Worm (Caenorhabditis elegans) whole organism, L3 larva: ENCODE data around the gene F16B4.7.

Source experiments
- ceh-82 ChIP-seq: fragments of 150-350 bp; optimal IDR thresholded peaks from 2 replicates; lab custom pipeline; 2014; ENCODE audit warnings: missing biosample characterization, missing genetic modification characterization
- nhr-23 ChIP-seq: fragments of 150-350 bp; optimal IDR thresholded peaks from 2 replicates; lab custom pipeline; 2014; ENCODE audit warnings: missing biosample characterization, missing genetic modification reagents, missing genetic modification characterization
- nhr-76 ChIP-seq: fragments of 150-350 bp; sonication (generic microtip); optimal IDR thresholded peaks from 5 replicates; lab custom pipeline; 2014; ENCODE audit warnings: missing biosample characterization, missing genetic modification characterization

DNA sequence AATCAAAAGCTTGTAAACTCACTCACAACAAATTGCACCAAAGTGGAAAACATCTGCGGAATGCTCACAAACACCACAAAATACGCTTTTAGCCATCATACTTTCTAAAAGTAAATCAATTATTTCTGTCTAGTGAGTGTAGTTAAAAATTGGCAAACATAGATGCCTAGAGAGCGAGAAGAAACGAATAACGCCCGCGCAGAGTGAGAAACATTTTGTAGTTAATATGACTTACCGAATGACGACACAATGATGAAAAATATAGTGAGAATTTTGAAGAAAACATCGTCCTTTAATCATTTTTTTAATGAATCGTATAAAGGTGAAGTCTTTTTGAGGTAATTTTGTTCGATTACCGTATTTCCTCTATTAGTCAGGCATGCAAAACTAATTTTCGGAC, 43.8 kb downstream of the F16B4.7 start, which contains the start of gene nhr-238:
- TF ChIP-seq ceh-82 (tag; lab: Kevin White, UChicago) (no peak), nhr-76 (tag; lab: Kevin White, UChicago) (no peak), nhr-23 (tag; lab: Kevin White, UChicago) (no peak)
